Worm (Caenorhabditis elegans) whole organism, young adult: ENCODE results near the gene gpa-3.

Source experiments
- gei-17 ChIP-seq: fragments of 200-800 bp; sonication (Bioruptor generic); optimal IDR thresholded peaks from 2 replicates; lab custom pipeline; 2018; ENCODE audit warnings: mild to moderate bottlenecking, missing genetic modification characterization, missing compliant biosample characterization
- lsl-1 ChIP-seq: fragments of 200-800 bp; sonication (Bioruptor generic); optimal IDR thresholded peaks from 2 replicates; lab custom pipeline; 2018; ENCODE audit warnings: mild to moderate bottlenecking, missing genetic modification characterization, moderate library complexity, missing compliant biosample characterization
- pha-4 ChIP-seq: fragments of 150-350 bp; sonication (generic microtip); optimal IDR thresholded peaks from 2 replicates; lab custom pipeline; 2014; ENCODE audit warnings: missing biosample characterization, missing genetic modification reagents, missing genetic modification characterization
- zim-3 ChIP-seq: sonication (generic microtip); optimal IDR thresholded peaks from 2 replicates; lab custom pipeline; 2017; ENCODE audit warnings: mild to moderate bottlenecking, missing genetic modification characterization, moderate library complexity, missing compliant biosample characterization

DNA sequence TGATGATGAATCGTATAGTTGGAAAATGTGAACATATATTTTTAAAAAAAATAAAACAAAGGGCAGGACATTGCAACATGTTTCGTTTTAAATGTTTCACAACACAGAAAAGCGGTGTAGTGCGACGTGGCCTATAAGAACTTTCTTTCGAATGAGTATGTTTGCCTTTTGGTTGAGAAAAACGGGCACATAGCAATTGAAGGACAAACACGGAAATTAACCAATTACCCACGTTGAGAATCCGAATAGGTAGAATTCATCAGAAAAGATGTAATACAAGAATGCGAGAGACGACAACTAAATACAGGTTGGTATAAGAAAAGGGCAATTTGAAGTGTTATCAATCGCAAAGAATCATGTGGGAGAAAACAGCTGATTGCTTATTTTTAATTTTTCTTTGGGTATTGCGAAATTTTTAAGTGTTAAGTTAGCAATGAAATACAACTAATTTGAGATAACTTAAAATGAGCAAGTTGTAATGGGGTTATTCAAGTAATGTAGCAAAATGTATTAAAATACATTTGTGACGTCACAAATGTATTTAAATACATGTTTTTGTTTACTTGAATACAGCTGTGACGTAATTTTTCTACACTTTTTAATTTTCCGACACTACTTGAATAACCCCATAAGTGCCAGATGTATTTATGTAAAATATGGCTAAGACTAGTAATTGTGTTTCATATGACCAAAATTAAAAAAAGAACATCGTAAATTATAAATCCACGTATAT is 26.1 kb downstream of the gpa-3 start, which contains the start of gene acl-14:
- TF ChIP-seq pha-4 (tag; lab: Kevin White, UChicago): no peak
- TF ChIP-seq zim-3 (tag; lab: Kevin White, UChicago): no peak
- no peak for TF ChIP-seq gei-17 (GFP tag; lab: Kevin White, UChicago)
- no peak for TF ChIP-seq lsl-1 (GFP tag; lab: Kevin White, UChicago)
